Worm (Caenorhabditis elegans): ENCODE data around the gene ZK742.7.
A peak's percentile ranks its signal among the peaks of the same experiment; 100 is the strongest.

Gene ZK742.7

DNA sequence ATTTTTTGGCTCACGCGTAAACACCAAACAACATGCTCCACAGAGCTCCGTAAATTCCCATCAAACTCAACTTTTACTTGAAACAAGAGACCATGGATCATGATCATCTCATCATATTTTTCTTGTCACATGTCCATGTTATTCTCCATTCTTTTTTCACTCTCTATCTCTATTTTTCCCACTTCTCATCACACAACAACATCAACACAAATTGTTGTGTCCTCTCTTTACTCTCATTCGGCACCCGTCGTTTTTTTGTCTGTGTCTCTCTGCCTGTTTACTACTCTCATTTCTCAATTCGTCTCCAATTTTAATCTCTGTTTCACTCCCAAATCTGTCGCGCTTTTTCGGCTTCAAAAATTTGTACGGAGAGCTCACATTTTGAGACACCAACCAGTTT is 38.9 kb upstream of the ZK742.7 start (continued):
- TF ChIP-seq mef-2 (tag; optimal IDR thresholded peaks at IDR 0.05) (peak; percentile 16), lsy-2 (tag; optimal IDR thresholded peaks at IDR 0.05) (peak; percentile 44 to 75), nhr-85 (tag) (peak; percentile 91), elt-3 (tag; optimal IDR thresholded peaks at IDR 0.05) (peak in 3 of 6 experiments; percentile 7 to 61 (median 26)), fkh-10 (GFP tag; optimal IDR thresholded peaks at IDR 0.05) (peak; percentile 24), alr-1 (tag; optimal IDR thresholded peaks at IDR 0.05; ENCODE audit: borderline replicate concordance) (no peak), unc-130 (tag; optimal IDR thresholded peaks at IDR 0.05) (peak; percentile 44), nhr-20 (tag; optimal IDR thresholded peaks at IDR 0.05) (peak; percentile 84), ces-1 (GFP tag; optimal IDR thresholded peaks at IDR 0.05) (no peak), sptf-1 (tag; optimal IDR thresholded peaks at IDR 0.05) (no peak), efl-1 (optimal IDR thresholded peaks at IDR 0.05) (peak; percentile 49 to 61), efl-1 (GFP tag; optimal IDR thresholded peaks at IDR 0.05 in 1 of 2) (peak; percentile 34 to 93), nhr-71 (tag; optimal IDR thresholded peaks at IDR 0.05) (peak; percentile 86), zag-1 (tag; optimal IDR thresholded peaks at IDR 0.05) (peak; percentile 13), vab-15 (tag; optimal IDR thresholded peaks at IDR 0.05) (peak; percentile 72), snu-23 (GFP tag; optimal IDR thresholded peaks at IDR 0.05) (peak; percentile 89), fos-1 (tag; optimal IDR thresholded peaks at IDR 0.05) (peak; percentile 49), nhr-19 (GFP tag; conservative IDR thresholded peaks at IDR 0.05) (peak; percentile 58), blmp-1 (tag; optimal IDR thresholded peaks at IDR 0.05) (peak; percentile 83), C16A3.4 (tag; optimal IDR thresholded peaks at IDR 0.05) (peak; percentile 20), xbp-1 (tag; optimal IDR thresholded peaks at IDR 0.05) (peak; percentile 45), ceh-8 (GFP tag; optimal IDR thresholded peaks at IDR 0.05) (no peak)

DNA sequence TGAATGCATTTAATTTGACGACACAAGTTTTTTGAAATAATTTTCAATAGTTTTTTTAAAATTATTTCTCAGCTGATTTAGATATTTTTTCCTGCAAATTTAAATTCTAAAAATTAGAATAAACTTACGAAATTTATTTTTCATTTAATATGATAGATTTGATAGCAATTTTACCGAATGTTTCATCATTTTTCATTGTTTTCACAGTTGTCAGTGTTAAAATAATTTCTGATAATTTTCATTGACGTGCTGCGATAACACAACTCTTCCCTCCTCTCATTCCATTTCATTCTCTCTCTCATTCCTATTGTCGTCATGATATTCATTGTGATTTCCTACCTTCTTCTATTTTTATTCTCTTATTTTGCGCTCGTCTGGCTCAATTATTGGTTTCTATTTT is 38.0 kb upstream of the ZK742.7 start, which contains the start of gene hint-3:
hint-3 (plus strand) TSS at position 301 of the 400 bp plus-strand sequence.
- no peak for TF ChIP-seq skn-1 (tag; optimal IDR thresholded peaks at IDR 0.05)
- TF ChIP-seq C16A3.4 (tag; optimal IDR thresholded peaks at IDR 0.05), result no peak
- TF ChIP-seq aha-1 (tag; optimal IDR thresholded peaks at IDR 0.05), result no peak
- no peak for TF ChIP-seq ceh-90 (tag; optimal IDR thresholded peaks at IDR 0.05)
- no peak for TF ChIP-seq ceh-88 (GFP tag; IDR thresholded peaks at IDR 0.05)
- no peak for TF ChIP-seq alr-1 (tag; optimal IDR thresholded peaks at IDR 0.05; ENCODE audit: borderline replicate concordance)
- TF ChIP-seq nhr-90 (tag; optimal IDR thresholded peaks at IDR 0.05; ENCODE audit: poor library complexity), result no peak
- no peak for TF ChIP-seq unc-62 (GFP tag; optimal IDR thresholded peaks at IDR 0.05)
- TF ChIP-seq nhr-19 (GFP tag; conservative IDR thresholded peaks at IDR 0.05), result no peak
- TF ChIP-seq unc-30 (tag; optimal IDR thresholded peaks at IDR 0.05), result no peak
- no peak for TF ChIP-seq rnt-1 (tag; optimal IDR thresholded peaks at IDR 0.05)

DNA sequence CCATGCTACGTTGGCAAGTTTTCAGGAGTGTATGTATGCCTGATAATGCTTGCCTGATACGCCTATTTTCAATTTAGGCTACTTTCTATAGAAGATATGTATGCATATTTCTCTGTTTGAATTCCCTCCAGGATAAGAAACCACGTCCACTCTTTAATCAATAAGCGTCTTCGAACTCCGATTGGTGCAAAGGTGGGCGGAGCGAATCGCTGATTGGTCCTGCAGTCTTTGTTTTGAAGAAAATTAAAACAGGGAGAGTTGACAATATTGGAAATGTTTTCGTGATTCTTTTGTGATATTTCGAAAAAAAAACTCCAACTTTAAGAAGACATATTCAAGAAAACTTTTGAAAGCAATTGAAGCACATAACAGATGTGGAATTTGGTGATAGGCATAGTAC is 36.3 kb upstream of the ZK742.7 start:
- TF ChIP-seq tlp-1 (tag; optimal IDR thresholded peaks at IDR 0.05), result no peak

DNA sequence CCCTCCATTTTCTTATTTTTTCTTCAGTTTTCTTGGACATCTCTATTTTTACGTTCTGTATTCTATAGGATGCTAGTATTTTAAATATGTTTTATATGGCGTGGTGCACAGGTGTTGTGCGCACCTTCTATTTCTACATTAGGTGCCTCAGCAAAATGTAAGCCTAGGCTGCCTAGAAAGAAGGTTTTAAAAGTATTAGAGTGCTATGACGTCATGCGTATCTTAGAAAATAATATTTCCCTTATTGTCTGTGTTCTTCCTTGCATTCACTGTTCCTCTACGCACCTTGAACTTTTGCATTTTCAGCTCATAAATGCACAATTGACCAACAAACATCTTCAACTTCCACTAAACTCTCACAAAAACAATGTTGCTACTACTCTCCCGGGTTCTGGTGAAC is 27.2 kb upstream of the ZK742.7 start, which contains the start of gene frpr-3:
frpr-3 (plus strand) TSS at position 301 of the 400 bp plus-strand sequence.
- TF ChIP-seq alr-1 (tag; optimal IDR thresholded peaks at IDR 0.05; ENCODE audit: borderline replicate concordance), result no peak

DNA sequence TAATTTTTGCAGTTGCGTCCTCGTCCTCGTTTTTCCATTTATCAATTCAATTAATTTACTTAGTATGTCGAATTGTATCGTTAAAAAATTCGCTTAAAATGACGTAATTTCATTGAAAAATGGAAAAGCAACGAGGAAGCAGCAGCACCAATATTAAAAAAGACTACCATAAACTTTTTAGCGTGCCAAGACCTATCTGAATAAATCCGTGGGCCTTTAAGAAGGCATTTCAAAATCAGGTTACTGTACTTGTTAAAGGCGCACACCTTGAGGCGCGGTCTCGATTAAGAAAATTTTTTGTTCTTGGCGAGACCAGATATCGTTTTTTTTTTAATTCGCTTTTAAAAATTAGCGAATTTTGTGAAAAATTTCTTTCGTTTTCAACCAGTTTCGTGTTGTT is 24.5 kb upstream of the ZK742.7 start:
- TF ChIP-seq ceh-63 (GFP tag; optimal IDR thresholded peaks at IDR 0.05) (no peak), snu-23 (GFP tag; optimal IDR thresholded peaks at IDR 0.05) (no peak), rnt-1 (tag; optimal IDR thresholded peaks at IDR 0.05) (no peak), aha-1 (tag; optimal IDR thresholded peaks at IDR 0.05) (no peak), mef-2 (tag; optimal IDR thresholded peaks at IDR 0.05) (no peak), hlh-17 (GFP tag; optimal IDR thresholded peaks at IDR 0.05; ENCODE audit: borderline replicate concordance) (no peak), sup-37 (GFP tag; optimal IDR thresholded peaks at IDR 0.05) (no peak), vab-15 (tag; optimal IDR thresholded peaks at IDR 0.05) (no peak), C16A3.4 (tag; optimal IDR thresholded peaks at IDR 0.05) (no peak)

Data from whole organism, L1 larva.